Fruit fly (Drosophila melanogaster): ENCODE measurements around the gene pll.

pll gene

dm6 chr3R:27217465-27218059 is 35.4 kb downstream of the pll start (continued):
- peak; percentile 66 to 74 for TF ChIP-seq ss (GFP tag; optimal IDR thresholded peaks at IDR 0.05)
- peak; percentile 49 for TF ChIP-seq CG9139 (GFP tag; optimal IDR thresholded peaks at IDR 0.05)
- peak; percentile 64 for TF ChIP-seq Eip93F (GFP tag; optimal IDR thresholded peaks at IDR 0.05)
- peak; percentile 36; the same call in 2 of the 3 replicates for TF ChIP-seq CG6163 (GFP tag; IDR thresholded peaks at IDR 0.05)
- TF ChIP-seq dac (GFP tag; optimal IDR thresholded peaks at IDR 0.05): no peak
- peak; percentile 77 for TF ChIP-seq CG3919 (GFP tag; optimal IDR thresholded peaks at IDR 0.05)
- peak; percentile 37 for TF ChIP-seq CG16779 (tag; optimal IDR thresholded peaks at IDR 0.05)
- TF ChIP-seq CG34406 (GFP tag; optimal IDR thresholded peaks at IDR 0.05): peak; percentile 74
- peak; percentile 69 for TF ChIP-seq CG3032 (tag; optimal IDR thresholded peaks at IDR 0.05)
- peak; percentile 69 for TF ChIP-seq pdm3 (GFP tag; optimal IDR thresholded peaks at IDR 0.05)
- peak; percentile 40 for TF ChIP-seq CG6854 (GFP tag; optimal IDR thresholded peaks at IDR 0.05)
- TF ChIP-seq CG6276 (GFP tag; optimal IDR thresholded peaks at IDR 0.05): peak; percentile 17
- TF ChIP-seq CG10631 (GFP tag; optimal IDR thresholded peaks at IDR 0.05): peak; percentile 76

- no peak for TF ChIP-seq acj6 (GFP tag; optimal IDR thresholded peaks at IDR 0.05)
- TF ChIP-seq CG11294 (GFP tag; IDR thresholded peaks at IDR 0.05): no peak
- TF ChIP-seq fd85E (GFP tag; optimal IDR thresholded peaks at IDR 0.05): no peak
- TF ChIP-seq CG8119 (GFP tag; IDR thresholded peaks at IDR 0.05): no peak
- no peak for TF ChIP-seq Hr39 (GFP tag; optimal IDR thresholded peaks at IDR 0.05)
- TF ChIP-seq CG8319 (GFP tag; optimal IDR thresholded peaks at IDR 0.05): no peak
- no peak for TF ChIP-seq OdsH (GFP tag; optimal IDR thresholded peaks at IDR 0.05)
- no peak for TF ChIP-seq CG10669 (GFP tag; optimal IDR thresholded peaks at IDR 0.05)
- no peak for TF ChIP-seq CG9139 (GFP tag; optimal IDR thresholded peaks at IDR 0.05)
- peak; percentile 67 for TF ChIP-seq svp (GFP tag)
- no peak for TF ChIP-seq Smox (GFP tag; optimal IDR thresholded peaks at IDR 0.05)
- TF ChIP-seq CG3032 (tag; optimal IDR thresholded peaks at IDR 0.05): no peak
- TF ChIP-seq CG4318 (GFP tag; optimal IDR thresholded peaks at IDR 0.05): no peak
- TF ChIP-seq dsx (GFP tag; optimal IDR thresholded peaks at IDR 0.05; ENCODE audit: poor library complexity, severe bottlenecking): no peak
- TF ChIP-seq CG32006 (GFP tag; optimal IDR thresholded peaks at IDR 0.05): no peak
- TF ChIP-seq Lpt (GFP tag; optimal IDR thresholded peaks at IDR 0.05): no peak
- TF ChIP-seq CG7368 (GFP tag; optimal IDR thresholded peaks at IDR 0.05): no peak
- TF ChIP-seq Eip75B (GFP tag; optimal IDR thresholded peaks at IDR 0.05): no peak
- no peak for TF ChIP-seq CG1621 (tag; optimal IDR thresholded peaks at IDR 0.05)
- no peak for TF ChIP-seq lz (GFP tag; optimal IDR thresholded peaks at IDR 0.05)
- TF ChIP-seq CG6163 (GFP tag; IDR thresholded peaks at IDR 0.05): no peak
- TF ChIP-seq Sox14 (GFP tag; optimal IDR thresholded peaks at IDR 0.05): peak; percentile 4
- TF ChIP-seq Sox15 (GFP tag; optimal IDR thresholded peaks at IDR 0.05): no peak
- peak; percentile 25 for TF ChIP-seq esn (GFP tag; optimal IDR thresholded peaks at IDR 0.05)
- no peak for TF ChIP-seq vri (GFP tag; optimal IDR thresholded peaks at IDR 0.05)
- TF ChIP-seq Ets96B (tag; optimal IDR thresholded peaks at IDR 0.05): no peak
- no peak for TF ChIP-seq Eip93F (GFP tag; optimal IDR thresholded peaks at IDR 0.05)
- TF ChIP-seq topi (GFP tag; optimal IDR thresholded peaks at IDR 0.05): peak; percentile 18
- TF ChIP-seq eg (GFP tag; IDR thresholded peaks at IDR 0.05): no peak
- TF ChIP-seq dac (GFP tag; optimal IDR thresholded peaks at IDR 0.05): no peak
- TF ChIP-seq CG6276 (GFP tag; optimal IDR thresholded peaks at IDR 0.05): no peak
- no peak for TF ChIP-seq CG11902 (GFP tag; optimal IDR thresholded peaks at IDR 0.05)
- peak; percentile 13 for TF ChIP-seq cyc (GFP tag; optimal IDR thresholded peaks at IDR 0.05)
- no peak for TF ChIP-seq Hr38 (GFP tag; optimal IDR thresholded peaks at IDR 0.05)
- TF ChIP-seq fd59A (GFP tag; optimal IDR thresholded peaks at IDR 0.05): no peak
- TF ChIP-seq CG15336 (GFP tag; IDR thresholded peaks at IDR 0.05): no peak
- TF ChIP-seq CG3919 (GFP tag; optimal IDR thresholded peaks at IDR 0.05): no peak
- TF ChIP-seq Met (GFP tag; optimal IDR thresholded peaks at IDR 0.05): peak; percentile 33
- no peak for TF ChIP-seq CG10631 (GFP tag; optimal IDR thresholded peaks at IDR 0.05)
- no peak for TF ChIP-seq achi (GFP tag; optimal IDR thresholded peaks at IDR 0.05)
- TF ChIP-seq ss (GFP tag; optimal IDR thresholded peaks at IDR 0.05): no peak
- no peak for TF ChIP-seq fkh (GFP tag; optimal IDR thresholded peaks at IDR 0.05)
- no peak for TF ChIP-seq CG16779 (tag; optimal IDR thresholded peaks at IDR 0.05)
- TF ChIP-seq net (GFP tag; optimal IDR thresholded peaks at IDR 0.05): no peak
- TF ChIP-seq Sox102F (GFP tag; optimal IDR thresholded peaks at IDR 0.05): peak; percentile 9
- no peak for TF ChIP-seq CG8632 (GFP tag; optimal IDR thresholded peaks at IDR 0.05)
These were observed 38.0 kb downstream of the pll start for dm6 chr3R:27214949-27215348.

All from whole organism, prepupa.